Worm (Caenorhabditis elegans): ENCODE measurements around the gene ZC477.2.

The ZC477.2 gene

ce11 chrIV:7095396-7095964 lies 12.5 kb upstream of the ZC477.2 start (continued):
- no peak for TF ChIP-seq efl-3 (GFP tag; optimal IDR thresholded peaks at IDR 0.05)
- TF ChIP-seq pag-3 (tag; optimal IDR thresholded peaks at IDR 0.05; ENCODE audit: borderline replicate concordance, insufficient read depth) = no peak
- TF ChIP-seq ztf-11 (tag; optimal IDR thresholded peaks at IDR 0.05) = no peak
- TF ChIP-seq hlh-4 (tag; optimal IDR thresholded peaks at IDR 0.05) = no peak
- peak; percentile 60 for TF ChIP-seq nhr-85 (tag)
- no peak for TF ChIP-seq ceh-82 (tag; optimal IDR thresholded peaks at IDR 0.05)
- TF ChIP-seq nhr-11 (tag; optimal IDR thresholded peaks at IDR 0.05) = no peak
- TF ChIP-seq tlp-1 (tag; optimal IDR thresholded peaks at IDR 0.05) = no peak
- TF ChIP-seq Y116A8C.19 (tag; optimal IDR thresholded peaks at IDR 0.05; ENCODE audit: borderline replicate concordance) = no peak
- TF ChIP-seq pax-3 (tag; optimal IDR thresholded peaks at IDR 0.05) = no peak
- no peak for TF ChIP-seq hlh-17 (GFP tag; optimal IDR thresholded peaks at IDR 0.05; ENCODE audit: borderline replicate concordance)
- no peak for TF ChIP-seq irx-1 (tag; optimal IDR thresholded peaks at IDR 0.05)
- TF ChIP-seq C16A3.4 (tag; optimal IDR thresholded peaks at IDR 0.05) = no peak
- TF ChIP-seq nhr-237 (tag; optimal IDR thresholded peaks at IDR 0.05) = no peak
- no peak for TF ChIP-seq ces-1 (GFP tag; optimal IDR thresholded peaks at IDR 0.05)
- peak; percentile 85 for TF ChIP-seq blmp-1 (tag; optimal IDR thresholded peaks at IDR 0.05)
- no peak for TF ChIP-seq mdl-1 (tag; optimal IDR thresholded peaks at IDR 0.05)
- peak; percentile 33 for TF ChIP-seq dsc-1 (tag; optimal IDR thresholded peaks at IDR 0.05)
- TF ChIP-seq tbx-2 (tag; optimal IDR thresholded peaks at IDR 0.05) = no peak
- TF ChIP-seq aha-1 (tag; optimal IDR thresholded peaks at IDR 0.05) = no peak
- TF ChIP-seq zip-4 (GFP tag; optimal IDR thresholded peaks at IDR 0.05) = no peak
- no peak for TF ChIP-seq mab-9 (GFP tag; IDR thresholded peaks at IDR 0.05)
- TF ChIP-seq jun-1 (tag; optimal IDR thresholded peaks at IDR 0.05) = no peak
- peak; percentile 62 for TF ChIP-seq rnt-1 (tag; optimal IDR thresholded peaks at IDR 0.05)
- TF ChIP-seq nhr-47 (tag; optimal IDR thresholded peaks at IDR 0.05) = no peak
- TF ChIP-seq C34B4.2 (tag; optimal IDR thresholded peaks at IDR 0.05) = no peak
- TF ChIP-seq lsy-2 (tag; optimal IDR thresholded peaks at IDR 0.05) = peak in 1 of 2 experiments; percentile 25
- no peak for TF ChIP-seq fkh-10 (GFP tag; optimal IDR thresholded peaks at IDR 0.05)
- peak; percentile 29 for TF ChIP-seq nhr-71 (tag; optimal IDR thresholded peaks at IDR 0.05)
- TF ChIP-seq unc-98 (GFP tag; IDR thresholded peaks at IDR 0.05) = no peak
- TF ChIP-seq lin-13 (GFP tag; optimal IDR thresholded peaks at IDR 0.05) = peak; percentile 5
- no peak for TF ChIP-seq alr-1 (tag; optimal IDR thresholded peaks at IDR 0.05; ENCODE audit: borderline replicate concordance)
- TF ChIP-seq nhr-77 (tag; optimal IDR thresholded peaks at IDR 0.05) = no peak
- TF ChIP-seq nhr-20 (tag; optimal IDR thresholded peaks at IDR 0.05) = no peak
- peak; percentile 6; the same call in 1 of the 2 replicates for TF ChIP-seq nhr-19 (GFP tag; conservative IDR thresholded peaks at IDR 0.05)
- no peak for TF ChIP-seq elt-3 (tag; optimal IDR thresholded peaks at IDR 0.05)
- TF ChIP-seq ztf-4 (tag; optimal IDR thresholded peaks at IDR 0.05) = no peak
- TF ChIP-seq xbp-1 (tag; optimal IDR thresholded peaks at IDR 0.05) = no peak
- TF ChIP-seq fos-1 (tag; optimal IDR thresholded peaks at IDR 0.05) = no peak
- no peak for TF ChIP-seq sox-4 (tag; optimal IDR thresholded peaks at IDR 0.05)
- TF ChIP-seq unc-130 (tag; optimal IDR thresholded peaks at IDR 0.05) = peak; percentile 17
- no peak for TF ChIP-seq swsn-7 (tag; optimal IDR thresholded peaks at IDR 0.05)
- no peak for TF ChIP-seq fkh-4 (tag; optimal IDR thresholded peaks at IDR 0.05; ENCODE audit: borderline replicate concordance)

ce11 chrIV:7096097-7096496 lies 11.9 kb upstream of the ZC477.2 start:
- TF ChIP-seq lsy-2 (tag; optimal IDR thresholded peaks at IDR 0.05) (no peak), nhr-19 (GFP tag; conservative IDR thresholded peaks at IDR 0.05) (0 out of 2 replicates have a peak, but pooled peaks have one; percentile 10), nhr-20 (tag; optimal IDR thresholded peaks at IDR 0.05) (no peak), rnt-1 (tag; optimal IDR thresholded peaks at IDR 0.05) (peak; percentile 53), ces-1 (GFP tag; optimal IDR thresholded peaks at IDR 0.05) (no peak), nhr-90 (tag; optimal IDR thresholded peaks at IDR 0.05; ENCODE audit: poor library complexity) (no peak), tlp-1 (tag; optimal IDR thresholded peaks at IDR 0.05) (no peak), mdl-1 (tag; optimal IDR thresholded peaks at IDR 0.05) (no peak), zag-1 (tag; optimal IDR thresholded peaks at IDR 0.05) (no peak), unc-86 (tag; optimal IDR thresholded peaks at IDR 0.05) (no peak), nhr-237 (tag; optimal IDR thresholded peaks at IDR 0.05) (no peak), aha-1 (tag; optimal IDR thresholded peaks at IDR 0.05) (no peak), lin-39 (tag; optimal IDR thresholded peaks at IDR 0.05) (peak; percentile 17), dsc-1 (tag; optimal IDR thresholded peaks at IDR 0.05) (no peak), xbp-1 (tag; optimal IDR thresholded peaks at IDR 0.05) (no peak), unc-30 (tag; optimal IDR thresholded peaks at IDR 0.05) (no peak), F16B12.6 (tag; optimal IDR thresholded peaks at IDR 0.05) (no peak), nhr-28 (tag; optimal IDR thresholded peaks at IDR 0.05) (no peak), skn-1 (tag; optimal IDR thresholded peaks at IDR 0.05) (no peak), mep-1 (tag; optimal IDR thresholded peaks at IDR 0.05) (no peak)
